Fruit fly (Drosophila melanogaster) whole organism, embryonic: Measurements from ENCODE around the gene CG15209.

Experiments
- Asciz ChIP-seq: fragments of 200-800 bp; sonication (Bioruptor generic); optimal IDR thresholded peaks from 2 replicates; lab custom pipeline; 2017; ENCODE audit warnings: missing biosample characterization, mild to moderate bottlenecking, missing genetic modification characterization, missing genetic modification reagents
- C15 ChIP-seq: fragments of 200-800 bp; sonication (Bioruptor generic); IDR thresholded peaks from 3 replicates; pipeline ENCODE4 v1.3.6; 2022; ENCODE audit warnings: missing biosample characterization, missing genetic modification characterization
- CG12659 ChIP-seq: fragments of 200-800 bp; sonication (Bioruptor generic); optimal IDR thresholded peaks from 3 replicates; lab custom pipeline; 2017; ENCODE audit warnings: mild to moderate bottlenecking, missing biosample characterization, missing genetic modification reagents, missing genetic modification characterization
- CG12769 ChIP-seq: fragments of 200-800 bp; sonication (Bioruptor generic); optimal IDR thresholded peaks from 2 replicates; lab custom pipeline; 2019; ENCODE audit warnings: missing biosample characterization, mild to moderate bottlenecking, missing genetic modification characterization, moderate library complexity
- CG13424 ChIP-seq: fragments of 200-800 bp; sonication (Bioruptor generic); optimal IDR thresholded peaks from 2 replicates; lab custom pipeline; 2019; ENCODE audit warnings: missing biosample characterization, mild to moderate bottlenecking, missing genetic modification characterization, moderate library complexity
- CG17385 ChIP-seq: fragments of 200-800 bp; sonication (Bioruptor generic); optimal IDR thresholded peaks from 3 replicates; lab custom pipeline; 2018; ENCODE audit warnings: missing biosample characterization, mild to moderate bottlenecking, missing genetic modification characterization
- CG17568 ChIP-seq: fragments of 200-800 bp; sonication (Bioruptor generic); optimal IDR thresholded peaks from 2 replicates; lab custom pipeline; 2018; ENCODE audit warnings: missing biosample characterization, mild to moderate bottlenecking, missing genetic modification characterization, moderate library complexity
- CG2678 ChIP-seq: fragments of 200-800 bp; sonication (Bioruptor generic); optimal IDR thresholded peaks from 3 replicates; lab custom pipeline; 2019; ENCODE audit warnings: missing biosample characterization, mild to moderate bottlenecking, missing genetic modification characterization, moderate library complexity
- CG2712 ChIP-seq: fragments of 200-800 bp; optimal IDR thresholded peaks from 3 replicates; lab custom pipeline; 2019; ENCODE audit warnings: missing biosample characterization, mild to moderate bottlenecking, missing genetic modification characterization, moderate library complexity
- CG7987 ChIP-seq: fragments of 200-800 bp; sonication (Bioruptor generic); optimal IDR thresholded peaks from 2 replicates; lab custom pipeline; 2018; ENCODE audit warnings: missing biosample characterization, mild to moderate bottlenecking, missing genetic modification characterization, moderate library complexity
- CG8290 ChIP-seq, 3 experiments: fragments of 200-800 bp; sonication (Bioruptor generic); optimal IDR thresholded peaks; 2 replicates each; lab custom pipeline; 2016 to 2019; ENCODE audit warnings: missing biosample characterization in 3 of 3, missing genetic modification characterization in 3 of 3, mild to moderate bottlenecking in 2 of 3, moderate library complexity in 1 of 3
- CG9437 ChIP-seq: fragments of 200-800 bp; sonication (Bioruptor generic); optimal IDR thresholded peaks from 2 replicates; lab custom pipeline; 2018; ENCODE audit warnings: missing biosample characterization, mild to moderate bottlenecking, missing genetic modification characterization
- CG9797 ChIP-seq: fragments of 200-800 bp; sonication (Bioruptor generic); optimal IDR thresholded peaks from 3 replicates; lab custom pipeline; 2018; ENCODE audit warnings: missing biosample characterization, mild to moderate bottlenecking, missing genetic modification characterization
- CoRest ChIP-seq: fragments of 200-800 bp; sonication (Bioruptor generic); optimal IDR thresholded peaks from 3 replicates; lab custom pipeline; 2018; ENCODE audit warnings: missing biosample characterization, mild to moderate bottlenecking, missing genetic modification characterization, moderate library complexity
- D ChIP-seq, 2 experiments: fragments of 200-800 bp in 1 of 2; fragments of >200 bp in 1 of 2; sonication (Bioruptor generic) in 1 of 2; optimal IDR thresholded peaks; 2 replicates in 1 of 2; 3 replicates in 1 of 2; lab custom pipeline; 2017; ENCODE audit warnings: mild to moderate bottlenecking in 1 of 2, missing biosample characterization in 1 of 2, missing genetic modification characterization in 1 of 2, missing genetic modification reagents in 1 of 2
- Deaf1 ChIP-seq: fragments of 200-800 bp; optimal IDR thresholded peaks from 3 replicates; lab custom pipeline; 2019; ENCODE audit warnings: missing biosample characterization, mild to moderate bottlenecking, missing genetic modification characterization, moderate library complexity
- Doc2 ChIP-seq: fragments of 200-800 bp; sonication (Bioruptor generic); IDR thresholded peaks from 2 replicates; pipeline ENCODE4 v1.3.6; 2022; ENCODE audit warnings: missing biosample characterization, missing genetic modification characterization
- E2f2 ChIP-seq: fragments of 200-800 bp; sonication (Bioruptor generic); IDR thresholded peaks from 2 replicates; pipeline ENCODE4 v1.3.6; 2022; ENCODE audit warnings: missing biosample characterization, missing genetic modification characterization
- HLHmδ ChIP-seq: fragments of 200-800 bp; sonication (Bioruptor generic); optimal IDR thresholded peaks from 2 replicates; lab custom pipeline; 2018; ENCODE audit warnings: missing biosample characterization, mild to moderate bottlenecking, missing genetic modification characterization, moderate library complexity
- Hmr ChIP-seq: fragments of 200-800 bp; sonication (Bioruptor generic); optimal IDR thresholded peaks from 3 replicates; lab custom pipeline; 2017; ENCODE audit warnings: mild to moderate bottlenecking, missing biosample characterization, missing genetic modification reagents, missing genetic modification characterization
- Hr51 ChIP-seq, 2 experiments: fragments of 200-800 bp; sonication (Bioruptor generic); optimal IDR thresholded peaks; 2 replicates in 1 of 2; 3 replicates in 1 of 2; lab custom pipeline; 2016 to 2018; ENCODE audit warnings: missing biosample characterization in 2 of 2, missing genetic modification characterization in 2 of 2, mild to moderate bottlenecking in 1 of 2, moderate library complexity in 1 of 2
- Jarid2 ChIP-seq: fragments of 200-800 bp; sonication (Bioruptor generic); optimal IDR thresholded peaks from 3 replicates; lab custom pipeline; 2017; ENCODE audit warnings: mild to moderate bottlenecking, missing biosample characterization, missing genetic modification reagents, missing genetic modification characterization
- MBD-R2 ChIP-seq: fragments of 200-800 bp; sonication (Bioruptor generic); IDR thresholded peaks from 2 replicates; pipeline ENCODE4 v1.3.6; 2022; ENCODE audit warnings: missing biosample characterization, missing genetic modification characterization
- Med ChIP-seq: fragments of 200-800 bp; sonication (Bioruptor generic); peaks from one replicate; lab custom pipeline; 2016; ENCODE audit warnings: missing biosample characterization, missing genetic modification characterization, mild to moderate bottlenecking, inconsistent platforms, moderate library complexity
- Stat92E ChIP-seq, 3 experiments: fragments of >200 bp in 2 of 3; fragments of 200-800 bp in 1 of 3; sonication (Bioruptor generic) in 1 of 3; optimal IDR thresholded peaks; 2 replicates each; lab custom pipeline; 2017 to 2019; ENCODE audit warnings: missing biosample characterization in 3 of 3, missing genetic modification characterization in 3 of 3, mild to moderate bottlenecking in 1 of 3, moderate library complexity in 1 of 3
- Trl ChIP-seq, 3 experiments: fragments of >200 bp in 2 of 3; fragments of 200-800 bp in 1 of 3; sonication (Bioruptor generic) in 1 of 3; optimal IDR thresholded peaks; 2 replicates in 1 of 3; 3 replicates in 2 of 3; lab custom pipeline; 2016 to 2017; ENCODE audit warnings: missing biosample characterization in 1 of 3, missing genetic modification characterization in 1 of 3
- Vsx1 ChIP-seq: fragments of 200-800 bp; sonication (Bioruptor generic); optimal IDR thresholded peaks from 2 replicates; lab custom pipeline; 2017; ENCODE audit warnings: missing biosample characterization, mild to moderate bottlenecking, missing genetic modification characterization, missing genetic modification reagents
- Xrp1 ChIP-seq: fragments of 200-800 bp; sonication (Bioruptor generic); IDR thresholded peaks from 2 replicates; pipeline ENCODE4 v1.3.6; 2022; ENCODE audit warnings: missing biosample characterization, missing genetic modification characterization
- aop ChIP-seq: fragments of 200-800 bp; sonication (Bioruptor generic); IDR thresholded peaks from 2 replicates; pipeline ENCODE4 v1.3.6; 2022; ENCODE audit warnings: missing biosample characterization, missing genetic modification characterization
- bigmax ChIP-seq: fragments of 200-800 bp; sonication (Bioruptor generic); optimal IDR thresholded peaks from 2 replicates; lab custom pipeline; 2018; ENCODE audit warnings: missing biosample characterization, mild to moderate bottlenecking, missing genetic modification characterization
- cg ChIP-seq: fragments of 200-800 bp; sonication (Bioruptor generic); optimal IDR thresholded peaks from 3 replicates; lab custom pipeline; 2019; ENCODE audit warnings: missing biosample characterization, mild to moderate bottlenecking, missing genetic modification characterization, moderate library complexity
- chinmo ChIP-seq: fragments of 200-800 bp; sonication (Bioruptor generic); IDR thresholded peaks from 4 replicates; pipeline ENCODE4 v1.3.6; 2022; ENCODE audit warnings: missing biosample characterization, missing genetic modification characterization; ENCODE audit not compliant: partially characterized antibody
- hbn ChIP-seq: fragments of 200-800 bp; sonication (Bioruptor generic); IDR thresholded peaks from 2 replicates; pipeline ENCODE4 v1.3.6; 2022; ENCODE audit warnings: missing biosample characterization, missing genetic modification characterization; ENCODE audit not compliant: partially characterized antibody
- jing ChIP-seq: fragments of 200-800 bp; sonication (Bioruptor generic); optimal IDR thresholded peaks from 2 replicates; lab custom pipeline; 2018; ENCODE audit warnings: missing biosample characterization, mild to moderate bottlenecking, missing genetic modification characterization
- lab ChIP-seq: fragments of 200-800 bp; sonication (Bioruptor generic); optimal IDR thresholded peaks from 3 replicates; lab custom pipeline; 2017; ENCODE audit warnings: missing biosample characterization, missing genetic modification characterization, mild to moderate bottlenecking, moderate library complexity, missing genetic modification reagents
- nom ChIP-seq: fragments of 200-800 bp; sonication (Bioruptor generic); optimal IDR thresholded peaks from 2 replicates; lab custom pipeline; 2017; ENCODE audit warnings: missing biosample characterization, missing genetic modification characterization, mild to moderate bottlenecking, moderate library complexity, missing genetic modification reagents
- pros ChIP-seq: fragments of 200-800 bp; sonication (Bioruptor generic); optimal IDR thresholded peaks from 3 replicates; lab custom pipeline; 2019; ENCODE audit warnings: missing biosample characterization, mild to moderate bottlenecking, missing genetic modification characterization, moderate library complexity
- psq ChIP-seq: fragments of 200-800 bp; sonication (Bioruptor generic); optimal IDR thresholded peaks from 2 replicates; lab custom pipeline; 2017; ENCODE audit warnings: missing biosample characterization, missing genetic modification characterization
- pzg ChIP-seq: fragments of 200-800 bp; sonication (Bioruptor generic); optimal IDR thresholded peaks from 3 replicates; lab custom pipeline; 2018; ENCODE audit warnings: missing biosample characterization, mild to moderate bottlenecking, missing genetic modification characterization, moderate library complexity
- sd ChIP-seq: fragments of 200-800 bp; sonication (Bioruptor generic); optimal IDR thresholded peaks from 3 replicates; lab custom pipeline; 2018; ENCODE audit warnings: missing biosample characterization, mild to moderate bottlenecking, missing genetic modification characterization, moderate library complexity
- slbo ChIP-seq: fragments of 200-800 bp; sonication (Bioruptor generic); IDR thresholded peaks from 2 replicates; pipeline ENCODE4 v1.3.6; 2022; ENCODE audit warnings: missing biosample characterization, missing genetic modification characterization
- so ChIP-seq: fragments of 200-800 bp; sonication (Bioruptor generic); IDR thresholded peaks from 3 replicates; pipeline ENCODE4 v1.3.6; 2022; ENCODE audit warnings: missing biosample characterization, missing genetic modification characterization
- stwl ChIP-seq: fragments of 200-800 bp; sonication (Bioruptor generic); optimal IDR thresholded peaks from 3 replicates; lab custom pipeline; 2018; ENCODE audit warnings: missing biosample characterization, mild to moderate bottlenecking, missing genetic modification characterization, moderate library complexity
- twi ChIP-seq: fragments of 200-800 bp; optimal IDR thresholded peaks from 2 replicates; lab custom pipeline; 2019; ENCODE audit warnings: missing biosample characterization, mild to moderate bottlenecking, missing genetic modification characterization, moderate library complexity

Gene CG15209

dm6 chrX:10806718-10807412, 35.1 kb upstream of the CG15209 start (continued):
- no peak for TF ChIP-seq hbn (GFP tag; lab: Robert Waterston, UW)
- TF ChIP-seq bigmax (GFP tag; lab: Kevin White, UChicago), result no peak
- TF ChIP-seq CG7987 (GFP tag; lab: Kevin White, UChicago), result peak; percentile 6
- no peak for TF ChIP-seq jing (GFP tag; lab: Kevin White, UChicago)
- TF ChIP-seq CG8290 (GFP tag; optimal IDR thresholded peaks at IDR 0.05; lab: Kevin White, UChicago), result no peak
- TF ChIP-seq CG8290 (tag; optimal IDR thresholded peaks at IDR 0.05; lab: Kevin White, UChicago), result peak in 1 of 2 experiments; percentile 26
- no peak for TF ChIP-seq D (optimal IDR thresholded peaks at IDR 0.05; lab: Kevin White, UChicago)
- TF ChIP-seq D (GFP tag; optimal IDR thresholded peaks at IDR 0.05; lab: Kevin White, UChicago), result no peak
- TF ChIP-seq stwl (tag; lab: Kevin White, UChicago), result peak; percentile 1
- TF ChIP-seq Doc2 (GFP tag; lab: Robert Waterston, UW), result no peak
- TF ChIP-seq aop (GFP tag; lab: Robert Waterston, UW), result no peak
- TF ChIP-seq Asciz (GFP tag; lab: Kevin White, UChicago), result no peak
- TF ChIP-seq CG2712 (tag; lab: Kevin White, UChicago), result peak; percentile 13
- TF ChIP-seq Trl (optimal IDR thresholded peaks at IDR 0.05; lab: Kevin White, UChicago), result peak; percentile 38 to 60
- no peak for TF ChIP-seq Trl (GFP tag; optimal IDR thresholded peaks at IDR 0.05; lab: Kevin White, UChicago)
- no peak for TF ChIP-seq C15 (GFP tag; lab: Robert Waterston, UW)
- peak; percentile 3 for TF ChIP-seq CG2678 (tag; lab: Kevin White, UChicago)
- TF ChIP-seq CG13424 (tag; lab: Kevin White, UChicago), result peak; percentile 16
- TF ChIP-seq chinmo (GFP tag; lab: Robert Waterston, UW), result peak; percentile 74; the same call in 2 of the 4 replicates
- TF ChIP-seq slbo (GFP tag; lab: Robert Waterston, UW), result no peak
- no peak for TF ChIP-seq Vsx1 (GFP tag; lab: Kevin White, UChicago)
- peak; percentile 10; the same call in 1 of the 2 replicates for TF ChIP-seq MBD-R2
- TF ChIP-seq Hmr (GFP tag; lab: Kevin White, UChicago), result no peak
- peak; percentile 40 for TF ChIP-seq sd (tag; lab: Kevin White, UChicago)
- peak; percentile 10 for TF ChIP-seq CoRest
- peak; percentile 97 for TF ChIP-seq Deaf1 (tag; lab: Kevin White, UChicago)
- TF ChIP-seq Hr51 (GFP tag; optimal IDR thresholded peaks at IDR 0.05; lab: Kevin White, UChicago), result peak in 1 of 2 experiments; percentile 11
- peak; percentile 19 for TF ChIP-seq pzg (GFP tag; lab: Kevin White, UChicago)
- no peak for TF ChIP-seq CG9797 (GFP tag; lab: Kevin White, UChicago)
- TF ChIP-seq CG9437 (GFP tag; lab: Kevin White, UChicago), result peak; percentile 98
- TF ChIP-seq CG12769 (tag; lab: Kevin White, UChicago), result peak; percentile 84
- peak; percentile 73 for TF ChIP-seq Med (GFP tag; lab: Kevin White, UChicago)
- TF ChIP-seq lab (GFP tag; lab: Kevin White, UChicago), result peak; percentile 6
- 0 out of 2 replicates have a peak, but pooled peaks have one; percentile 15 for TF ChIP-seq E2f2 (GFP tag; lab: Robert Waterston, UW)
- TF ChIP-seq CG12659 (GFP tag; lab: Kevin White, UChicago), result peak; percentile 0

- TF ChIP-seq stwl (tag; lab: Kevin White, UChicago) (peak; percentile 8), twi (tag; lab: Kevin White, UChicago) (peak; percentile 29), so (GFP tag; lab: Robert Waterston, UW) (no peak), Stat92E (GFP tag; optimal IDR thresholded peaks at IDR 0.05; lab: Kevin White, UChicago) (peak in 1 of 3 experiments; percentile 96), cg (GFP tag; lab: Kevin White, UChicago) (peak; percentile 30), psq (GFP tag; lab: Kevin White, UChicago) (peak; percentile 33), Jarid2 (GFP tag; lab: Kevin White, UChicago) (no peak), nom (GFP tag; lab: Kevin White, UChicago) (no peak), CG17385 (GFP tag; lab: Kevin White, UChicago) (peak; percentile 33), pros (peak; percentile 86), HLHmδ (GFP tag; lab: Kevin White, UChicago) (no peak), Xrp1 (GFP tag; lab: Robert Waterston, UW) (no peak), CG17568 (GFP tag; lab: Kevin White, UChicago) (no peak), Doc2 (GFP tag; lab: Robert Waterston, UW) (no peak)
Observed at dm6 chrX:10808684-10809083, 33.3 kb upstream of the CG15209 start.
